Worm (Caenorhabditis elegans) whole organism, young adult: ENCODE measurements around the gene Y71G10AR.4.
A peak's percentile ranks its signal among the peaks of the same experiment; 100 is the strongest.

Experiments
- B0035.1 ChIP-seq: sonication (generic microtip); optimal IDR thresholded peaks from 2 replicates; lab custom pipeline; 2016; ENCODE audit warnings: missing genetic modification characterization, mild to moderate bottlenecking, missing compliant biosample characterization, missing genotype, missing genetic modification reagents
- Y53G8AR.9 ChIP-seq: fragments of 200-800 bp; sonication (Bioruptor generic); conservative IDR thresholded peaks from 2 replicates; pipeline ENCODE4 v1.3.6; 2022; ENCODE audit warnings: missing genetic modification reagents, missing genetic modification characterization, missing compliant biosample characterization
- ama-1 ChIP-seq, 3 experiments: fragments of 150-350 bp in 1 of 3; sonication (generic microtip) in 2 of 3; optimal IDR thresholded peaks; 2 replicates each; lab custom pipeline; 2014 to 2018; ENCODE audit warnings: missing biosample characterization in 2 of 3, missing genetic modification characterization in 2 of 3, missing genetic modification reagents in 2 of 3
- attf-5 ChIP-seq: fragments of 200-800 bp; sonication (Bioruptor generic); optimal IDR thresholded peaks from 2 replicates; lab custom pipeline; 2018; ENCODE audit warnings: mild to moderate bottlenecking, missing genetic modification characterization, missing compliant biosample characterization
- cebp-2 ChIP-seq: fragments of 200-800 bp; sonication (Bioruptor generic); IDR thresholded peaks from 2 replicates; pipeline ENCODE4 v1.3.6; 2022; ENCODE audit warnings: missing genetic modification characterization, missing compliant biosample characterization
- hmg-1.2 ChIP-seq: fragments of 200-800 bp; sonication (Bioruptor generic); IDR thresholded peaks from 2 replicates; pipeline ENCODE4 v1.3.6; 2022; ENCODE audit warnings: missing genetic modification reagents, missing genetic modification characterization, missing compliant biosample characterization
- lsl-1 ChIP-seq: fragments of 200-800 bp; sonication (Bioruptor generic); optimal IDR thresholded peaks from 2 replicates; lab custom pipeline; 2018; ENCODE audit warnings: mild to moderate bottlenecking, missing genetic modification characterization, moderate library complexity, missing compliant biosample characterization
- lsy-27 ChIP-seq: sonication (generic microtip); optimal IDR thresholded peaks from 2 replicates; lab custom pipeline; 2017; ENCODE audit warnings: missing genetic modification characterization, mild to moderate bottlenecking, missing compliant biosample characterization, antibody characterized with exemption, missing genotype, borderline replicate concordance; ENCODE audit not compliant: insufficient read depth
- madf-3 ChIP-seq: fragments of 200-800 bp; sonication (Bioruptor generic); IDR thresholded peaks from 2 replicates; pipeline ENCODE4 v1.3.6; 2022; ENCODE audit warnings: missing genetic modification reagents, missing genetic modification characterization, missing compliant biosample characterization
- mcd-1 ChIP-seq: fragments of 200-800 bp; sonication (Bioruptor generic); IDR thresholded peaks from 2 replicates; pipeline ENCODE4 v1.3.6; 2022; ENCODE audit warnings: missing genetic modification reagents, missing genetic modification characterization, missing compliant biosample characterization
- sdz-38 ChIP-seq: sonication (generic microtip); optimal IDR thresholded peaks from 2 replicates; lab custom pipeline; 2016; ENCODE audit warnings: missing genotype, missing genetic modification characterization, missing compliant biosample characterization
- snpc-4 ChIP-seq, 5 experiments: fragments of 150-350 bp in 1 of 5; sonication (generic microtip) in 4 of 5; optimal IDR thresholded peaks; 2 replicates each; lab custom pipeline; 2014 to 2018; ENCODE audit warnings: missing genetic modification characterization in 5 of 5, missing biosample characterization in 3 of 5, antibody characterized with exemption in 2 of 5, mild to moderate bottlenecking in 2 of 5, missing compliant biosample characterization in 2 of 5, missing genotype in 2 of 5, moderate library complexity in 2 of 5, missing genetic modification reagents in 1 of 5

The Y71G10AR.4 gene

DNA sequence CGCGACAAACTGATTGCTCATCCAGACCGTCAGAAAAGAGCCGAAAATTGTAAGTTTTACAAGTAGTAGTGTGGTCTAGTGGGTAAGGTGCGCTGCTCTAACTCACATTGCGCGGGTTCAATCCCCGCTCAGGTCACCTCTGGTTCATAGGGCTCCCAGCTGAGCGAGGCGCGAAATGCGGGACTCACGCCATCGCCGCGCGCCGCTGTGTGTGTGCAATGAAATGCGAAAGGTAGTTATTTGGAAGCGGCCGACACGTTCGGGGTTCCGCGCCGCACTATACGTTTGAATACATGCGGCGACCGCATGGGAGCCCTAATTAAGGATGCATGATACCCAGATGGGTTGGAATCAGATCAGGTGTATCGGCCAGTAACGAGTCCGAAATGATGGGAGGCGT, 47.3 kb downstream of the Y71G10AR.4 start (continued):
- TF ChIP-seq snpc-4 (GFP tag; optimal IDR thresholded peaks at IDR 0.05; lab: Kevin White, UChicago): no peak
- peak in 2 of 4 experiments; percentile 72 to 88 for TF ChIP-seq snpc-4 (tag; optimal IDR thresholded peaks at IDR 0.05; lab: Kevin White, UChicago)
- TF ChIP-seq Y53G8AR.9 (GFP tag; lab: Robert Waterston, UW): no peak
- peak; percentile 52; the same call in 1 of the 2 replicates for TF ChIP-seq hmg-1.2
- peak; percentile 49; the same call in 1 of the 2 replicates for TF ChIP-seq mcd-1 (GFP tag; lab: Robert Waterston, UW)

DNA sequence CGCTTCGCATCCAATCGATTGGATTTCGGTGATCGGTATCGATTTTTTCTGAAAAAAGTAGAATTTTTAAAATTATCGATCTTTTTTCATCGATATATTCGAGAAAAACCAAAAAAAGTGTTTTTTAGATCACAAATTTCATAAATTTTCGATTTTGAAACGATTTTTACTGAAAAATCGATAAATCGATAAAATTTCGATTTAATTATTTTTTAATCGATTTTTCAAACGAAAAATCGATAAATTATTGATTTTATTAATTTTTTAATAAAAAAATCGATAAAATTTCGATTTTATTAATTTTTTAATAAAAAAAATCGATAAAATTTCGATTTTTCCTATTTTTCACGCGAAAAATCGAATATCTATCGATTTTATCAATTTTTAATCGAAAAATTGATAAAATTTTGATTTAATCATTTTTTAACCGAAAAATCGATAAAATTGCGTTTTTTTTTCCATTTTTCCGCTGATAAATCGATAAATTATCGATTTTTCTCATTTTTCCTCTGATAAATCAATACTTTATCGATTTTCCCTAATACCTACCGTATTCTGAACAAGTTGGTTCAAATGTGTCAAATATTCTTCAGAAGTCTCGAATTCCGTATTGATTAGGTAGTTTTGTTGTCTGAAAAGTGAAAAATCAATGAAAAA, 54.7 kb downstream of the Y71G10AR.4 start:
- TF ChIP-seq sdz-38 (tag; lab: Kevin White, UChicago) (no peak), ama-1 (optimal IDR thresholded peaks at IDR 0.05; lab: Kevin White, UChicago) (no peak), ama-1 (GFP tag; optimal IDR thresholded peaks at IDR 0.05; lab: Kevin White, UChicago) (no peak), lsl-1 (GFP tag; lab: Kevin White, UChicago) (no peak), B0035.1 (tag; lab: Kevin White, UChicago) (no peak), cebp-2 (GFP tag; lab: Robert Waterston, UW) (no peak), madf-3 (GFP tag; lab: Robert Waterston, UW) (no peak), attf-5 (GFP tag; lab: Kevin White, UChicago) (no peak), lsy-27 (tag; lab: Kevin White, UChicago) (no peak)
